Worm (Caenorhabditis elegans) whole organism, L1 larva: ENCODE measurements around the gene nhr-285.

Experiments
- C04F5.9 ChIP-seq: sonication (generic microtip); optimal IDR thresholded peaks from 2 replicates; lab custom pipeline; 2016; ENCODE audit warnings: missing genetic modification characterization, missing compliant biosample characterization
- C16A3.4 ChIP-seq: fragments of 150-350 bp; optimal IDR thresholded peaks from 2 replicates; lab custom pipeline; 2014; ENCODE audit warnings: missing biosample characterization, missing genetic modification characterization
- F16B12.6 ChIP-seq: fragments of 150-350 bp; optimal IDR thresholded peaks from 2 replicates; lab custom pipeline; 2014; ENCODE audit warnings: missing biosample characterization, missing genetic modification characterization
- Y116A8C.19 ChIP-seq: sonication (generic microtip); optimal IDR thresholded peaks from 2 replicates; lab custom pipeline; 2016; ENCODE audit warnings: missing compliant biosample characterization, missing genetic modification characterization, borderline replicate concordance
- aly-2 ChIP-seq: fragments of 150-350 bp; optimal IDR thresholded peaks from 2 replicates; lab custom pipeline; 2014; ENCODE audit warnings: missing biosample characterization, missing genetic modification characterization
- ama-1 ChIP-seq: fragments of 150-350 bp; optimal IDR thresholded peaks from 2 replicates; lab custom pipeline; 2014
- ceh-63 ChIP-seq: fragments of 200-800 bp; sonication (Bioruptor generic); optimal IDR thresholded peaks from 2 replicates; lab custom pipeline; 2018; ENCODE audit warnings: mild to moderate bottlenecking, missing genetic modification characterization, missing compliant biosample characterization
- ceh-8 ChIP-seq: fragments of 200-800 bp; sonication (Bioruptor generic); optimal IDR thresholded peaks from 2 replicates; lab custom pipeline; 2018; ENCODE audit warnings: mild to moderate bottlenecking, missing genetic modification characterization, moderate library complexity, missing compliant biosample characterization
- ceh-82 ChIP-seq, 3 experiments: fragments of 150-350 bp in 1 of 3; sonication (generic microtip) in 2 of 3; optimal IDR thresholded peaks; 2 replicates each; lab custom pipeline; 2014 to 2017; ENCODE audit warnings: missing biosample characterization in 3 of 3, missing genetic modification characterization in 3 of 3
- dpl-1 ChIP-seq, 3 experiments: fragments of 150-350 bp in 2 of 3; sonication (generic microtip) in 1 of 3; optimal IDR thresholded peaks; 2 replicates each; lab custom pipeline; 2014 to 2017; ENCODE audit warnings: missing biosample characterization in 3 of 3, missing genetic modification characterization in 3 of 3, missing genetic modification reagents in 3 of 3
- dsc-1 ChIP-seq: sonication (generic microtip); optimal IDR thresholded peaks from 2 replicates; lab custom pipeline; 2016; ENCODE audit warnings: mild to moderate bottlenecking, missing genetic modification characterization, missing compliant biosample characterization
- efl-1 ChIP-seq, 4 experiments: fragments of 150-350 bp; optimal IDR thresholded peaks in 3 of 4; peaks in 1 of 4; 1 replicate in 1 of 4; 2 replicates in 3 of 4; lab custom pipeline; 2014; ENCODE audit warnings: missing biosample characterization in 2 of 4, missing genetic modification characterization in 2 of 4, missing genetic modification reagents in 2 of 4
- egl-27 ChIP-seq, 2 experiments: fragments of 150-350 bp in 1 of 2; sonication (generic microtip); optimal IDR thresholded peaks; 3 replicates each; lab custom pipeline; 2017 to 2018; ENCODE audit warnings: missing biosample characterization in 2 of 2, missing genetic modification characterization in 2 of 2, missing genetic modification reagents in 2 of 2
- elt-2 ChIP-seq: sonication (generic microtip); optimal IDR thresholded peaks from 2 replicates; lab custom pipeline; 2016; ENCODE audit warnings: missing genetic modification characterization, mild to moderate bottlenecking, inconsistent platforms, missing compliant biosample characterization, missing genetic modification reagents
- ets-5 ChIP-seq: fragments of 200-800 bp; sonication (Bioruptor generic); IDR thresholded peaks from 2 replicates; pipeline ENCODE4 v1.3.6; 2022; ENCODE audit warnings: missing genetic modification characterization, missing compliant biosample characterization
- fkh-4 ChIP-seq: sonication (generic microtip); optimal IDR thresholded peaks from 2 replicates; lab custom pipeline; 2016; ENCODE audit warnings: missing compliant biosample characterization, missing genetic modification characterization, borderline replicate concordance
- fkh-8 ChIP-seq: sonication (generic microtip); optimal IDR thresholded peaks from 2 replicates; lab custom pipeline; 2016; ENCODE audit warnings: mild to moderate bottlenecking, missing genetic modification characterization, missing compliant biosample characterization
- grh-1 ChIP-seq: fragments of 200-800 bp; sonication (Bioruptor generic); IDR thresholded peaks from 2 replicates; pipeline ENCODE4 v1.3.6; 2022; ENCODE audit warnings: missing genetic modification reagents, missing genetic modification characterization, missing compliant biosample characterization
- hlh-17 ChIP-seq: fragments of 200-800 bp; sonication (Bioruptor generic); optimal IDR thresholded peaks from 2 replicates; lab custom pipeline; 2018; ENCODE audit warnings: missing genetic modification characterization, mild to moderate bottlenecking, missing compliant biosample characterization, moderate library complexity, borderline replicate concordance
- hpl-2 ChIP-seq: fragments of 150-350 bp; optimal IDR thresholded peaks from 2 replicates; lab custom pipeline; 2014; ENCODE audit warnings: missing biosample characterization, missing genetic modification reagents, missing genetic modification characterization
- irx-1 ChIP-seq: sonication (generic microtip); optimal IDR thresholded peaks from 2 replicates; lab custom pipeline; 2016; ENCODE audit warnings: missing genetic modification characterization, missing compliant biosample characterization
- jun-1 ChIP-seq: fragments of 150-350 bp; optimal IDR thresholded peaks from 2 replicates; lab custom pipeline; 2014; ENCODE audit warnings: missing biosample characterization, missing genetic modification reagents, missing genetic modification characterization
- lin-13 ChIP-seq: fragments of 150-350 bp; optimal IDR thresholded peaks from 2 replicates; lab custom pipeline; 2014; ENCODE audit warnings: missing biosample characterization, missing genetic modification reagents, missing genetic modification characterization
- lin-15B ChIP-seq: fragments of 150-350 bp; sonication (generic microtip); optimal IDR thresholded peaks from 3 replicates; lab custom pipeline; 2014; ENCODE audit warnings: missing biosample characterization, missing genetic modification characterization
- lin-35 ChIP-seq, 2 experiments: fragments of 150-350 bp; optimal IDR thresholded peaks; 2 replicates each; lab custom pipeline; 2014; ENCODE audit warnings: missing biosample characterization in 2 of 2, missing genetic modification characterization in 2 of 2, missing genetic modification reagents in 2 of 2
- lir-3 ChIP-seq: sonication (generic microtip); optimal IDR thresholded peaks from 2 replicates; lab custom pipeline; 2016; ENCODE audit warnings: mild to moderate bottlenecking, missing genetic modification characterization, moderate library complexity, missing compliant biosample characterization; ENCODE audit not compliant: poor library complexity
- mab-9 ChIP-seq: fragments of 200-800 bp; sonication (Bioruptor generic); IDR thresholded peaks from 2 replicates; pipeline ENCODE4 v1.3.6; 2022; ENCODE audit warnings: missing genetic modification reagents, missing genetic modification characterization, missing compliant biosample characterization
- mef-2 ChIP-seq: fragments of 150-350 bp; optimal IDR thresholded peaks from 2 replicates; lab custom pipeline; 2014; ENCODE audit warnings: missing biosample characterization, missing genetic modification characterization
- nhr-11 ChIP-seq: fragments of 150-350 bp; optimal IDR thresholded peaks from 2 replicates; lab custom pipeline; 2014; ENCODE audit warnings: missing biosample characterization, missing genetic modification characterization
- nhr-12 ChIP-seq: sonication (generic microtip); optimal IDR thresholded peaks from 2 replicates; lab custom pipeline; 2017; ENCODE audit warnings: missing biosample characterization, missing genetic modification characterization
- nhr-19 ChIP-seq: fragments of 200-800 bp; sonication (Bioruptor generic); conservative IDR thresholded peaks from 2 replicates; pipeline ENCODE4 v1.3.6; 2022; ENCODE audit warnings: missing genetic modification characterization, missing compliant biosample characterization
- nhr-71 ChIP-seq: sonication (generic microtip); optimal IDR thresholded peaks from 2 replicates; lab custom pipeline; 2016; ENCODE audit warnings: mild to moderate bottlenecking, missing genetic modification characterization, moderate library complexity, missing compliant biosample characterization
- nhr-76 ChIP-seq: sonication (generic microtip); optimal IDR thresholded peaks from 2 replicates; lab custom pipeline; 2017; ENCODE audit warnings: missing biosample characterization, missing genetic modification characterization
- nhr-77 ChIP-seq: fragments of 150-350 bp; optimal IDR thresholded peaks from 2 replicates; lab custom pipeline; 2014; ENCODE audit warnings: missing biosample characterization, missing genetic modification characterization
- nhr-84 ChIP-seq: sonication (generic microtip); optimal IDR thresholded peaks from 2 replicates; lab custom pipeline; 2017; ENCODE audit warnings: missing biosample characterization, missing genetic modification characterization
- nhr-85 ChIP-seq: sonication (generic microtip); peaks from one replicate; lab custom pipeline; 2016; ENCODE audit warnings: missing genetic modification characterization, inconsistent platforms, missing compliant biosample characterization
- nhr-90 ChIP-seq: sonication (generic microtip); optimal IDR thresholded peaks from 2 replicates; lab custom pipeline; 2016; ENCODE audit warnings: mild to moderate bottlenecking, missing genetic modification characterization, missing compliant biosample characterization; ENCODE audit not compliant: poor library complexity
- pag-3 ChIP-seq: sonication (generic microtip); optimal IDR thresholded peaks from 2 replicates; lab custom pipeline; 2017; ENCODE audit warnings: missing genetic modification characterization, mild to moderate bottlenecking, missing compliant biosample characterization, antibody characterized with exemption, borderline replicate concordance; ENCODE audit not compliant: insufficient read depth
- pqm-1 ChIP-seq: sonication (generic microtip); optimal IDR thresholded peaks from 3 replicates; lab custom pipeline; 2017; ENCODE audit warnings: missing biosample characterization, missing genetic modification characterization
- skn-1 ChIP-seq: fragments of 150-350 bp; optimal IDR thresholded peaks from 2 replicates; lab custom pipeline; 2014; ENCODE audit warnings: missing biosample characterization, missing genetic modification characterization
- snu-23 ChIP-seq: sonication (generic microtip); optimal IDR thresholded peaks from 2 replicates; lab custom pipeline; 2016; ENCODE audit warnings: missing genetic modification characterization, missing compliant biosample characterization
- sptf-1 ChIP-seq: fragments of 150-350 bp; optimal IDR thresholded peaks from 2 replicates; lab custom pipeline; 2014; ENCODE audit warnings: missing biosample characterization, missing genetic modification characterization
- sup-37 ChIP-seq: fragments of 200-800 bp; sonication (Bioruptor generic); optimal IDR thresholded peaks from 2 replicates; lab custom pipeline; 2018; ENCODE audit warnings: mild to moderate bottlenecking, missing genetic modification characterization, missing compliant biosample characterization
- unc-30 ChIP-seq: sonication (generic microtip); optimal IDR thresholded peaks from 2 replicates; lab custom pipeline; 2017; ENCODE audit warnings: missing biosample characterization, missing genetic modification characterization
- unc-86 ChIP-seq: sonication (generic microtip); optimal IDR thresholded peaks from 2 replicates; lab custom pipeline; 2016; ENCODE audit warnings: missing genetic modification characterization, missing compliant biosample characterization
- unc-98 ChIP-seq: fragments of 200-800 bp; sonication (Bioruptor generic); IDR thresholded peaks from 2 replicates; pipeline ENCODE4 v1.3.6; 2022; ENCODE audit warnings: missing genetic modification characterization, missing compliant biosample characterization
- vab-15 ChIP-seq: sonication (generic microtip); optimal IDR thresholded peaks from 2 replicates; lab custom pipeline; 2017; ENCODE audit warnings: missing genotype, mild to moderate bottlenecking, missing genetic modification characterization, missing compliant biosample characterization
- zip-4 ChIP-seq: fragments of 200-800 bp; sonication (Bioruptor generic); optimal IDR thresholded peaks from 2 replicates; lab custom pipeline; 2018; ENCODE audit warnings: mild to moderate bottlenecking, missing genetic modification characterization, moderate library complexity, missing compliant biosample characterization
- ztf-4 ChIP-seq: fragments of 150-350 bp; optimal IDR thresholded peaks from 2 replicates; lab custom pipeline; 2014; ENCODE audit warnings: missing biosample characterization, missing genetic modification characterization

Gene nhr-285

DNA sequence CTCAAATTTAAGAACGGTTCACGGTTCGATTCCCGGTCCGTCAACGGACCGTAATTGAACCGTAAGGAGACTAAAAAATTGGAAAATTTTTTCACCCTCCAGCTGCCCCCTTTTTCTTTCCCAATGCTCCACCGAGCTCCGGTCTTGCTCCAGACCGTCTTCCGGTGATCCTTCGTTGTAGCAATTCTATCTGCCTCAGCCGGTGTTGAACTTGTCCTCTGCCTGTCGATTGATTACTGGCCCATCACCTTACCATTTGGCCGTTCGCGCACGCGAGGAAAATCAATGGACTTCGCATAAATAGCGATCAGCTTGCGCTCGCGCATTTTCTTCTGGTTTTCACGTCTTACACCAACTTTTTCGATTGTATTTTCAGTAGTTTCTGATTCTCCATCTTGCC, 11.6 kb downstream of the nhr-285 start:
- peak; percentile 17; the same call in 1 of the 2 replicates for TF ChIP-seq nhr-19 (GFP tag; lab: Robert Waterston, UW)
- TF ChIP-seq, all 84 proteins: peak for 1; not testable (repeated sequence) for 83

DNA sequence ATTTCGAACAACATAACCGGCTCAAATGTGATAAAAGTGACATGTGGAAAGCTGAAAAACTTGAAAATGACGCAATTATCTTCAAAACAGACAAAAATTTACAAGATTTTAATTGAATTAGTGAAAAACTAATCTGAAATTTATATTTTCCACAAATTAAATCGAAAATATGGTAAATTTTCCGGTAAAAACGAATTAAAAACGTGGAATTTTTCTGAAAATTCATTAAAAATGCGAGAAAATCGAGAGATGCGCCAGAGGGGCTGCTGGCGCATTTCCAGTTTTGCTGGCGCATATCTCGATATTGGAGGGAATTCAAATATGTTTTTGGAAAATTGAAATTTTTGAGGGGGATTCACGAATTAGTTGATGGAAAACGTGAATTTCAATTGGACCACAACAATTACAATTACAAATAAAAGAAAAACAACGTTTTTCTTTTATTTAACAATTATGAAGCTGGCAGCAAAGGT, 12.9 kb downstream of the nhr-285 start, which contains the start of the genes haf-3 and F57A10.2:
TSS of gene haf-3 (minus strand) at position 51 of the 473 bp plus-strand sequence.
TSS of gene F57A10.2 (plus strand) at position 454 of the 473 bp plus-strand sequence.
- peak; percentile 97 for TF ChIP-seq snu-23 (GFP tag; lab: Kevin White, UChicago)
- TF ChIP-seq ztf-4 (tag; lab: Kevin White, UChicago) = peak; percentile 70
- peak; percentile 96 for TF ChIP-seq nhr-71
- no peak for TF ChIP-seq ets-5
- TF ChIP-seq fkh-4 (tag; lab: Kevin White, UChicago) = peak; percentile 72
- TF ChIP-seq pqm-1 = no peak
- peak; percentile 85 for TF ChIP-seq zip-4 (GFP tag; lab: Kevin White, UChicago)
- peak; percentile 87 for TF ChIP-seq aly-2 (tag; lab: Kevin White, UChicago)
- TF ChIP-seq nhr-19 (GFP tag; lab: Robert Waterston, UW) = peak; percentile 95
- peak; percentile 90 for TF ChIP-seq C16A3.4 (tag; lab: Kevin White, UChicago)
- peak; percentile 80 for TF ChIP-seq elt-2 (tag; lab: Kevin White, UChicago)
- no peak for TF ChIP-seq sptf-1 (tag; lab: Kevin White, UChicago)
- TF ChIP-seq ceh-63 (GFP tag; lab: Kevin White, UChicago) = no peak
- no peak for TF ChIP-seq Y116A8C.19 (tag; lab: Kevin White, UChicago)
- TF ChIP-seq ceh-8 (GFP tag; lab: Kevin White, UChicago) = peak; percentile 86
- no peak for TF ChIP-seq hlh-17
- no peak for TF ChIP-seq nhr-84
- TF ChIP-seq sup-37 (GFP tag; lab: Kevin White, UChicago) = peak; percentile 80
- TF ChIP-seq lin-15B = peak; percentile 88
- TF ChIP-seq efl-1 (optimal IDR thresholded peaks at IDR 0.05; lab: Kevin White, UChicago) = peak; percentile 97 to 99
- TF ChIP-seq efl-1 (GFP tag; optimal IDR thresholded peaks at IDR 0.05 in 1 of 2; lab: Kevin White, UChicago) = peak; percentile 99 to 100
- peak; percentile 99 for TF ChIP-seq dpl-1 (GFP tag; optimal IDR thresholded peaks at IDR 0.05; lab: Kevin White, UChicago)
- TF ChIP-seq C04F5.9 (tag; lab: Kevin White, UChicago) = peak; percentile 66
- TF ChIP-seq fkh-8 (tag; lab: Kevin White, UChicago) = peak; percentile 92
- peak; percentile 66 for TF ChIP-seq F16B12.6
- peak; percentile 76 for TF ChIP-seq lir-3
- TF ChIP-seq lin-35 (GFP tag; optimal IDR thresholded peaks at IDR 0.05; lab: Kevin White, UChicago) = peak; percentile 99
- TF ChIP-seq grh-1 (GFP tag; lab: Robert Waterston, UW) = peak; percentile 93
- TF ChIP-seq unc-30 (tag; lab: Kevin White, UChicago) = no peak
- peak; percentile 9 to 69 for TF ChIP-seq egl-27 (tag; optimal IDR thresholded peaks at IDR 0.05; lab: Kevin White, UChicago)
- peak; percentile 82 for TF ChIP-seq nhr-77 (tag; lab: Kevin White, UChicago)
- TF ChIP-seq nhr-85 (tag; lab: Kevin White, UChicago) = peak; percentile 98
- TF ChIP-seq dsc-1 (tag; lab: Kevin White, UChicago) = peak; percentile 97
- peak; percentile 91 for TF ChIP-seq lin-13
- TF ChIP-seq skn-1 (tag; lab: Kevin White, UChicago) = peak; percentile 91
- TF ChIP-seq nhr-12 (tag; lab: Kevin White, UChicago) = no peak
- peak; percentile 92 for TF ChIP-seq unc-86
- peak; percentile 53 for TF ChIP-seq ama-1 (lab: Kevin White, UChicago)
- peak; percentile 90 for TF ChIP-seq nhr-11 (tag; lab: Kevin White, UChicago)
- peak; percentile 85 for TF ChIP-seq mab-9 (GFP tag; lab: Robert Waterston, UW)
- no peak for TF ChIP-seq unc-98 (GFP tag; lab: Robert Waterston, UW)
- peak; percentile 96 for TF ChIP-seq nhr-90 (tag; lab: Kevin White, UChicago)
- no peak for TF ChIP-seq vab-15
- peak; percentile 82 for TF ChIP-seq jun-1
- TF ChIP-seq ceh-82 (tag; optimal IDR thresholded peaks at IDR 0.05; lab: Kevin White, UChicago) = peak; percentile 96 to 97 (median 97)
- TF ChIP-seq mef-2 (tag; lab: Kevin White, UChicago) = peak; percentile 45
- TF ChIP-seq pag-3 (tag; lab: Kevin White, UChicago) = no peak
- TF ChIP-seq nhr-76 = no peak
- TF ChIP-seq irx-1 (tag; lab: Kevin White, UChicago) = peak; percentile 92
- TF ChIP-seq hpl-2 (GFP tag; lab: Kevin White, UChicago) = peak; percentile 11
